Worm (Caenorhabditis elegans) whole organism, dauer: Measurements from ENCODE around the gene E02H1.5.

Source experiments
- unc-62 ChIP-seq: sonication (generic microtip); optimal IDR thresholded peaks from 2 replicates; lab custom pipeline; 2017; ENCODE audit warnings: missing biosample characterization, missing genetic modification reagents, missing genetic modification characterization

The E02H1.5 gene

DNA sequence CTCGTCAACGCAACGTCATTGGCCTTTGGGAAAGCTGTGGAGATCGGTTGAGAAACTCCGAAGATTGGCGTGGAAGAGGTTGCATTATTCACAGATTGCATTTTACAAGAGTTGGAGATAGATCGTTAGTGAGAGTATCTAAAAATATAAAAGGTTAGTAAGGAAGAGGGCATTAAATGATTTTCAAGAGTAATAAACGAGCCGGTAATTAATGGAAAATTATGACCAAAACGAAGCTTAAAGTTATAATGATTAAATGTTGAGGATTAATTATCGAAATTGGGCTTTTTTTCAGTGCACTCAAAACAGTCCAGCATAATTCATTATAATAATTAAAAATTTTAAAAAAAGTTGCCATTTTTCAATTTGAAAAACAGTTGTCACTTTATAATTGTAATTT lies 14.3 kb downstream of the E02H1.5 start, which contains the start of gene pap-2:
Gene pap-2, minus strand, starts transcription at position 101 of the 400 bp plus-strand sequence.
- TF ChIP-seq unc-62 (GFP tag; lab: Kevin White, UChicago) = no peak

DNA sequence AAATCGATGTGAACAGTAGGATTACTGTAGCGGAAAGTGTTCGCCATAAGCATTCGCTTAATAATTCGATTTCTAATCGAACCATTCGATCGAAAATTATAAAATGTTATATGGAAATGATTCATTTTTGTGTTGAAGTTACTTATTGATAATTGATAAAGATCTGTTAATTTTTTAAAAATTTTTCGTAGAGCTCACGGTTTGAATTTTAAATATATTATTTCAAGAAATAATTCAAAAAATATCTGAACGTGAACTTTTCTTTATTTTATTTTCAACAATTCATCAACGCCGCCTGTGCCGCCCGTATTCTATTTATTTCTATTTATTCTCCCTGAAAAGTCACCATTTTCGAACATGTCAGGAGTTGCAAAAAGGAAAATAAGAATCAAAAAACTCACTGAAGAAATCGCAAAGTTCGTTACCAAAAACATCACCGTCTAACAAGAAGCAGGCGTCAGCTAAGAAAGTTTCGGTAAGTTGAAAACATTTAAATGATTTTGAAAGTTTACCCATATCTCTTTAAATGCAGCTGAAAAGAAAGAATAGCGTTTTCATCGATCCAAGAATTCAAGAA lies 16.4 kb downstream of the E02H1.5 start, which contains the start of the genes T15H9.5 and T15H9.4:
Gene T15H9.5, minus strand, starts transcription at position 101 of the 577 bp plus-strand sequence.
Gene T15H9.4, plus strand, starts transcription at position 527 of the 577 bp plus-strand sequence.
- TF ChIP-seq unc-62 (GFP tag; lab: Kevin White, UChicago) = no peak

DNA sequence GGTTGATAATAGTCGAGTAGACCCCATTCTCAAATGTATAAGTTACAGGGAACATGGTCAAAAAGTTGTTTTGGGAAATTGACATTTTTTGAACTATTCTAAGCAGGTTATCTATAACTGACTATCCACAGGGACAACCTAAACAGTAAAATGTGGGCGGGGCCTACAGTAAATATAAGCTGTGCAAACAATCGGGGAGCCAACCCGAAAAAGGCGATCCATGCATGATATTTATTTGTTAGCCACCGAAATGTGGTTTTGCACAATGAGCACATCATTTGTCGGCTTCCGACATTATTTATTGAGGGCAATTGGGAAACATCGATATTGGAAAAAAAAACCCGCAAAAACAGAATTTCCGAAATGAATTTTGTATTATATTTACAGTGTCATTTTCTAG lies 19.7 kb downstream of the E02H1.5 start, which contains the start of gene hlh-6:
Gene hlh-6, minus strand, starts transcription at position 101 of the 400 bp plus-strand sequence.
- no peak for TF ChIP-seq unc-62 (GFP tag; lab: Kevin White, UChicago)

DNA sequence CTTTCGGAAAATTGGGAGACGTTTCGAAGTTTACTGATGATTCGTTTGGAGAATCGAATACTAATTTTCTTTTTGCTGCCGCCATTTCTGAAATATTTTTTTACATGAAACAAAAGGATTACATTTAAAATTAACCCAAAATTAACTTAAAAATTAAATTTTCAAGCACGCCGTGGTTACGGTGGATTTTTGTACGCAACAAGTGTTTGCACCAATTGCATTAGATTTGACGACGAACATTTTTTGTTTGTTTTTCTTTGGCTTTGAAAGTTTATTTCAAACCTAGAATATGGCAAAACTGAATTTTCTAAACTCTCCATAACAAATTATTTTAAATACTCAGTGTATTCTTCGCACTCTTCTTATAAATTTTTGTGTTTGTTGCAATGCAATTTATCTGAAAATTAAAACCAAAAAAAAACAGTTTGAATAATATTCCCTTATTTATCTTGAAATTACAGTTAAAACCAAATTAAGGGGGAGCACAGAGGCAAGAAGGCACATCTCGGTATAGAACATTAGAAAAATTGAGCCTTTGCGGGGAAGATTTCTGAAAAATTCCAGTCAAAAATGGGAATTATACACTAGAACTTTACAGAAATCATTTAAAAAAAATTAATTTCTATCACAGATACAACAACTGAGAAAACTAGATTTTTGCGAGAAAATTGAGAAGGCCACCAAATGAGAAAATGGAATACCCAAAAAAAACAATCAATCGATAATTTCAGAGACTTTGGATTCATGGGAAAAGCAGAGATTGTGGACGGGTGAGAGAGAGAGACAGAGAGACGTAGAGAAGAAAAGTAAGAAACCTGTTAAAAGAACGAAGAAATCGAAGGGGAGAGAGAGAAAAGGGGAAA lies 22.2 kb downstream of the E02H1.5 start, which contains the start of gene hal-3:
Gene hal-3, minus strand, starts transcription at position 87 of the 863 bp plus-strand sequence.
- TF ChIP-seq unc-62 (GFP tag; lab: Kevin White, UChicago) = no peak

DNA sequence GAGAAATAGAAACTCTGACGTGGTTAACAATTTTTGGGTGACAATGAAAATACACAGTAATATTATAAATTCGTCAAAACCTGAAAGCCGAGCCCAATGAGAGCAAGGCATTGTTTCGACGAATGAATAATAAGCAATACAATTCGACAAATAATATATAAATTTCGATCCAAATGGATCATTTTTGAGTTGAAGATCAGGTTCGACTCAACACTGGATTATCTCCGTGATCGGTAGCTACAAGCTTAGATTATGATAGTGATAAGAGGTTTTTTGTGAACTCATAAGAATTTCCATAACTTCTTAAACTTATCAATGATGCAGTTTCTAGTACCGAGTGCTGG lies 22.9 kb downstream of the E02H1.5 start:
- no peak for TF ChIP-seq unc-62 (GFP tag; lab: Kevin White, UChicago)

DNA sequence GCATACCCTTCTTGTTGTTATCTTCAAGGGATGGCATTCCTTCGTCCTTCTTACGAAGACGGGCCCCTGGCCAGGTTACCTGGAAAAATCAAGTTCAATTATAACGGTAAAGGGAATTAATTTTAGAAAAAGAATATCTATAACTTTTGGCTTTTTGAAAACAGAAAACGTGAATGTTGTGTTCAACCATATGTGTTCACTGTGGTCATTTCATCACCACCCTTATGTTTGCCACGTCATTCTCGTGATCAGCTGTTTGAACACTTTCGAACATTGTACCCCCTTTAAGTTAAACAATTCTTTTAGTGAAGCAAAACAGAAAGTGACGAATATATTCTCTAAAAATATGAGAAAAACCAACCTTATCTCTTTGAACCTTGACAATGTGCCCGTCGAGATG lies 23.7 kb downstream of the E02H1.5 start:
- no peak for TF ChIP-seq unc-62 (GFP tag; lab: Kevin White, UChicago)

DNA sequence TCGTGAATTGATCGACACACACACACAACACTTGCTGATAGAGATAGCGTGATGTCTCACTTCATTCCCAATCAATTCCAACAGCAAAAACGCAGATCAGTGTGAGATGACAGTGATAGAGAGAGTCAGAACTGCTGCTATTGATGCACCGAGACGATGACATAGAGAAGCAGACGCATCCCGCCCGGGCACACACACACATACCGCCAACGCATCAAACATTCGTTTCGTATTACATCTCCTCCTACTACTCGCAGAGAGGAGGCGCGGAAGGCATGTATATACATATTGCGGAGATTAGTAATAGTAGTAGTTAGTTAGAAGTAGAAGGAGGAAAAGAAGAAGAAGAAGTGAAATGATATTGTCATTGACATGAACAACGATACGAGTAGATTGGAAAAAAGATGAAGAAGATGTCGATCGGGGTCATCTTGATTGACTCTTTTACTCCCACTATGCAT lies 24.4 kb downstream of the E02H1.5 start:
- no peak for TF ChIP-seq unc-62 (GFP tag; lab: Kevin White, UChicago)

DNA sequence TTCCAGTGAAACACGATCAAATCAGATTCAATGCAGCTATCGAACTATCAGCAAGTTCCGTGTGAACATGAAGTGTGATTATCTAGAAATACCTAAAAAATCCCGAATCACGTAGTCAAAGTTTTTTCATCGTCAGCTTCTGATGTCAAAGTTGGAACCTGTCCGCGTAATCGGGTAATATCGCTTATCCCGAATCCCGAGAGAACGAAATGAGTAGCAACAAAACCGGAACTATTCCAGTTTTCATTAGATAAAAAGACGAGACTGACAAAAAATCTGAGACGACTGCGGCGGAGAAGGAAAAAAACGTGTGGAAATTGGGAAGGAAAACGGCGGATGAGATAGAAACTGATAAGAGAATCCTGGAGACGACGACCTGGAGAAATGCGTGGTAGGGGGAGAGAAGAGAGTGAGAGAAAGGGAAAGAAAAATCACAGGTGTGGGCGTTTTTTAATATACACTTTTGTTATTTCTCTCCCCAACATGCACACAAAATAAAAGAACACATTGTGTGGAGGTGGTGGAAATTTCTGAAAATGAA lies 25.0 kb downstream of the E02H1.5 start:
- TF ChIP-seq unc-62 (GFP tag; lab: Kevin White, UChicago) = no peak

DNA sequence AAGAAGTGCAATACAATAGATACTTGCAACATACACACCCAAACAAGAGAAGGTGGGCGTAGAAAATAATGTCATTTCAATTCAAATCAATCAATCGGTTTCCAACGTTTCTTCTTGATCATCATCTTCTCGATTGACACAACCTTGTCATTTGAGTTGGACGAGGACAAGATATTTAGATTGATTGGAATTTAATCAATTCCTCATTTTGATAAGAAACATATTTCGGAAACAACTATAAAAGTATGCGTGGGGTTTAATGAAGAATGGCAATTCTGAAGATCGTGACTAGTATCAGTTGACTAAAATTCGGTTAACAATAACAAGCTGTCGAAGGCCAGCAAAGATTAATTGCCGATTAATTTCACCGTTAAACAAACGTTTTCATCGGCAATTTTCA lies 25.6 kb downstream of the E02H1.5 start:
- no peak for TF ChIP-seq unc-62 (GFP tag; lab: Kevin White, UChicago)

DNA sequence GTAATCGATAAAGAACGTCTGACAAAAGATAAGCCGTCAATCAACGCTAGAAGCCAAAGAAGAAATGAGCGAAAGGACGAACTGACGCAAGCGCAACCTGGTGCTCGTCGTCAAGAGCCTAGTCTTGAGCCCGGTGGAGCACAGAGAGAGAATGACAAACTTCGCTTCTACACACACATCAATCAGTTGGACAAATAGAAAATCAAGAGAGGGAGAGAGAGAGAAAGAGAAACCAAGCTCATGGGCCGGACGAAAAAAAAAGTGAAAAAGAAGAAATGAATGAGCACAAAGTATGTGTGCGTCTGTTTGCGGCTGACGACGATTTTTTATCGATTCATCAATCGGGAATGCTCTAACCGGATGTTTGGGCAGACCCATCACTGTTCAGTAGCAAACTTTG lies 26.1 kb downstream of the E02H1.5 start:
- no peak for TF ChIP-seq unc-62 (GFP tag; lab: Kevin White, UChicago)

DNA sequence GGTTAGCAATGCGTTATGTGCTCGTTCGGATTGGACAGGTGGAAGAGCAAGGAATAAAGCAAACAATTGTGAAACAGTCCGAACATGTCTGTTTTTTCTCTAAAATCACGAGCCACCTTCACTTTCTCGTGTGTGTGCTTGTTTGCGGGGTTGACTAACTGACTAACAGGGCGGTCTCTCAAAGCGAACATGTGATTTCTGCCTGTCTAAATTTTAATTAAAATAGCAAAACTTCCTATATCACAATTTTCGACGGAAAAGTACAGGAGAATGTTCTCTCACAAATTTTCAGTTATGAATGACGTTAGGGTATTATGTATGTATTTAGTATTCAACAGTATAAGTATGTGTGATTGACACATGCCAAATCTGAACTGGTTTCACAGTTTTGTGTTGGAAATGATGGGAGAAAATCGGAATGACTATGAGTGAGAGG lies 26.9 kb downstream of the E02H1.5 start:
- TF ChIP-seq unc-62 (GFP tag; lab: Kevin White, UChicago) = no peak

DNA sequence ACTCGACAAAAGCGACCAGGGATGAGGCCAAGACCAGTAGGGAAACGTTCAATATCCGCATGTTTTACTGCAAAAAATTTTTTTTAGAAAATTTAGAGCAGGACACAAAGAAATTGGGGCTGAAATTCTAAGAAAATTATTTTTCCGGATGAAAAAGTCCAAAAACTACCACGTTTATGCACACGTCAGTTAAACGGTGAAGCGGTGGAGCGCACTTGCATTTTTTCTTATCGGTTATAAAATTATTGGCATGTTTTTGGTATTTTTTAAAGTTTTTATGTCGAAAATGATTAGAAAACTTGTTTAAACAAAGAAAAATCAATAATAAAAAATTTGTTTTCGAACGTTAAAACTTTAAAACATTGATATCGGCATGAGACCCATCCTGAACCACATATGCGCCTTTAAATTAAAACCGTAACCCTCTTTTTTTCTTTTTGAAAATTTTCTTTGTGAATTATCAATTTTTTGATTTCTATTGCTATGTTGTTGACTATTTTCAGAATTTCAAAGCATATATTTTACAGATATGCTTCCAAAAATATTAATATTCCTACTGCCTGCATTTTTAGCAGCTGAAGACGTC lies 29.2 kb downstream of the E02H1.5 start, which contains the start of the genes dnj-20 and ZK1307.8:
Gene dnj-20, minus strand, starts transcription at position 67 of the 586 bp plus-strand sequence.
Gene ZK1307.8, plus strand, starts transcription at position 504 of the 586 bp plus-strand sequence.
- no peak for TF ChIP-seq unc-62 (GFP tag; lab: Kevin White, UChicago)

DNA sequence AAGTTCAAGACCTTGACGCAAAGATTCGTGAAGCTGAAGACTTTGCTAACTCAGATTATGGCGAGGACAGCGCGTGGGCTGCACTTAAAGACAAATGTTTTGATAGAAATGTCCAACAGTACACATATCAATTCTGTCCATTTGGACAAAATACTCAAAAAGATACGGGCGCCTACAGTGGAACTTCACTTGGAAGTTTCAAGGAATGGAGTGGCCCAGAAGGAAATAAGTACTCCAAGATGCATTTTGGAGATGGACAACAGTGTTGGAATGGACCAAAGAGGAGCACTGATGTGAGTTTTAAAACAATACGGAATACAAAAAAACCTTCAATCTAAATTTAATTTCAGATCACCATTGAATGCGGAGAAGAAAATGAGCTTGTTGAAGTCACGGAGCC lies 30.9 kb downstream of the E02H1.5 start:
- TF ChIP-seq unc-62 (GFP tag; lab: Kevin White, UChicago) = no peak

DNA sequence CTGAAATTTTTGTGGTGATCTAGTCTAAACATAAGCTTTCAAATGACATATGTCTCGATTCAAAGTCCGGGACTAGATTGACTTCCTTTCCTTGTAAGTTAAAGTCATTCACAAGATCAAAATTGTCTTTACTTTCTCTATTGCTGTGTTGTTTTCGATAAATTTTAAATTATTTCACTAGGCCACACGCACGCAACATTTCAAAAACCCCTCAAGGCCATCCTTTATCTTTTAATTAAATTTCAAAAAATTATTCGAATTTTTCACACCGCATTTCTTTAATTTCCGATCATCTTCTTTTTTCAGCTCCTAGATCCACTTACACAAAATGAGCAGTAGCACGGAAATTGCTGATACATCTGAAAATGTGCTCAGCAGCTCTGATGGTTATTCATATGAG lies 41.3 kb downstream of the E02H1.5 start, which contains the start of gene ZK1307.7:
Gene ZK1307.7, plus strand, starts transcription at position 301 of the 400 bp plus-strand sequence.
- no peak for TF ChIP-seq unc-62 (GFP tag; lab: Kevin White, UChicago)

DNA sequence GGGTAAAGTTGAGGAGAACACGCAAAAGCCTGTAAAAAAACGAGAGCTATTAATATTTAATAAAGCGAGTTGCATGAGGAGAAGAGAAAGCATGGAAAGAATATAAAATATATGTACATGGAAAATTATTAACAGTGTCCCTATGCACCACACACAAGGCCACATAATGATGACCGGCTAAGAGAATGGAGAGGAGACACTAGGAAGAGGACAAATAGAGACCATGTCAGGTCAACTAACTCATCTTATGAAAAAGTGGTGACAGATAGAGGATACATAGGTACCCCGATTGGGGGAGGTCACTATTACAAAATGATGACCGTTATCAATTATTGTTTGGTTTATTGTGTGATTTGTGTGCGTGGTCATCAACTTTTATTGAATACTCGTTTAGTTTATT lies 49.4 kb downstream of the E02H1.5 start, which contains the start of gene fzr-1:
Gene fzr-1, minus strand, starts transcription at position 29 of the 400 bp plus-strand sequence.
- no peak for TF ChIP-seq unc-62 (GFP tag; lab: Kevin White, UChicago)
